Worm (Caenorhabditis elegans): ENCODE results near the gene ZC506.1.

Gene ZC506.1

DNA sequence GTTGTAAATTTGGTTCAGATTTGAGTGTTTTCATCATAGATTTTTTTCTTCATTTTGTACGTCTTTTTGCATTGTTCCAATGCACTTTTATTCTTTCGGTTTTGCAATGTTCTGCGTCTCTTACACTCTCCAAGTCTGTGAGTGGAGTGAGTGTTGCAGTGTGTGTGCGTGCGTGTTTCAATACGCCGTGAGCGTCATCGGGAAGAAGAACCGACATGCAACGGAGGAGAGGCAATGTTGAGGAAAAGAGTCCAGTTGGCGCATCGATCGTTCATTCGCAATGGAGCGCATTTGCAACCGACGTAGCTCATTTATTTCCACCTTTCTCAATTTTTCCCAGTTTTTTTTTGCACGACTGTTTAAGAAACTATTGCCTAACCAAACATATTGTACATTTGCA is at the start of gene ZC506.1 (continued):
- TF ChIP-seq ZK546.5 (tag; optimal IDR thresholded peaks at IDR 0.05) = peak in 1 of 2 experiments; percentile 12
- no peak for TF ChIP-seq ceh-62 (tag; optimal IDR thresholded peaks at IDR 0.05)
- TF ChIP-seq Y5F2A.4 (GFP tag; optimal IDR thresholded peaks at IDR 0.05) = no peak
- no peak for TF ChIP-seq unc-130 (GFP tag; optimal IDR thresholded peaks at IDR 0.05)
- peak; percentile 67; the same call in 1 of the 2 replicates for TF ChIP-seq dmd-9 (GFP tag; IDR thresholded peaks at IDR 0.05)
- peak; percentile 58; the same call in 1 of the 2 replicates for TF ChIP-seq mdt-29 (GFP tag; IDR thresholded peaks at IDR 0.05)
- TF ChIP-seq ceh-32 (tag; optimal IDR thresholded peaks at IDR 0.05; ENCODE audit: poor library complexity) = no peak
- TF ChIP-seq unc-39 (tag; optimal IDR thresholded peaks at IDR 0.05) = no peak
- TF ChIP-seq fkh-10 (GFP tag; optimal IDR thresholded peaks at IDR 0.05) = peak; percentile 54
- peak; percentile 97 for TF ChIP-seq hmg-1.1 (GFP tag; IDR thresholded peaks at IDR 0.05)
- TF ChIP-seq aha-1 (tag) = peak; percentile 99
- no peak for TF ChIP-seq zip-11 (GFP tag; IDR thresholded peaks at IDR 0.05)
- no peak for TF ChIP-seq nhr-237 (tag; optimal IDR thresholded peaks at IDR 0.05)
- peak; percentile 94 for TF ChIP-seq mxl-3 (GFP tag; optimal IDR thresholded peaks at IDR 0.05)
- peak; percentile 93 for TF ChIP-seq mes-2 (tag; optimal IDR thresholded peaks at IDR 0.05; ENCODE audit: poor library complexity, severe bottlenecking)
- no peak for TF ChIP-seq tag-97 (GFP tag; IDR thresholded peaks at IDR 0.05)
- no peak for TF ChIP-seq F26F4.8 (GFP tag; conservative IDR thresholded peaks at IDR 0.05)
- no peak for TF ChIP-seq R02D3.7 (tag; optimal IDR thresholded peaks at IDR 0.05)
- TF ChIP-seq mep-1 (tag; optimal IDR thresholded peaks at IDR 0.05) = peak; percentile 98
- TF ChIP-seq lin-13 (GFP tag; optimal IDR thresholded peaks at IDR 0.05) = peak; percentile 95
- TF ChIP-seq egl-27 (tag; optimal IDR thresholded peaks at IDR 0.05) = no peak
- peak; percentile 86 for TF ChIP-seq ztf-7 (tag; optimal IDR thresholded peaks at IDR 0.05)
- TF ChIP-seq madf-9 (GFP tag; conservative IDR thresholded peaks at IDR 0.05) = peak; percentile 55
- TF ChIP-seq lsy-2 (tag; optimal IDR thresholded peaks at IDR 0.05) = peak; percentile 79 to 92
- no peak for TF ChIP-seq daf-19 (GFP tag; conservative IDR thresholded peaks at IDR 0.05)
- peak; percentile 73 for TF ChIP-seq spr-3 (GFP tag; optimal IDR thresholded peaks at IDR 0.05)
- TF ChIP-seq nhr-41 (GFP tag; IDR thresholded peaks at IDR 0.05) = no peak
- TF ChIP-seq pha-4 (GFP tag; IDR thresholded peaks at IDR 0.05) = no peak
- TF ChIP-seq pha-4 (tag; optimal IDR thresholded peaks at IDR 0.05) = peak; percentile 85
- peak; percentile 89 for TF ChIP-seq nhr-102 (tag; optimal IDR thresholded peaks at IDR 0.05)
- TF ChIP-seq ama-1 (optimal IDR thresholded peaks at IDR 0.05) = peak; percentile 34
- peak; percentile 93 for TF ChIP-seq nhr-6 (tag; optimal IDR thresholded peaks at IDR 0.05)
- peak; percentile 95 for TF ChIP-seq nhr-77 (tag; optimal IDR thresholded peaks at IDR 0.05)
- TF ChIP-seq D1046.2 (GFP tag; IDR thresholded peaks at IDR 0.05) = no peak
- peak; percentile 98 for TF ChIP-seq dve-1 (tag; optimal IDR thresholded peaks at IDR 0.05; ENCODE audit: insufficient read depth)
- peak; percentile 66 for TF ChIP-seq vab-7 (GFP tag; IDR thresholded peaks at IDR 0.05)
- peak; percentile 87 for TF ChIP-seq hlh-30 (tag; optimal IDR thresholded peaks at IDR 0.05; ENCODE audit: insufficient read depth)
- TF ChIP-seq duxl-1 (tag; optimal IDR thresholded peaks at IDR 0.05; ENCODE audit: poor library complexity) = peak; percentile 58
- no peak for TF ChIP-seq nhr-111 (GFP tag; optimal IDR thresholded peaks at IDR 0.05)
- peak; percentile 95 for TF ChIP-seq nhr-11 (tag; optimal IDR thresholded peaks at IDR 0.05)
- peak in 1 of 2 experiments; percentile 100 for TF ChIP-seq unc-62 (GFP tag; optimal IDR thresholded peaks at IDR 0.05 in 1 of 2)
- no peak for TF ChIP-seq unc-62 (tag; optimal IDR thresholded peaks at IDR 0.05)
- TF ChIP-seq dmd-6 (GFP tag; IDR thresholded peaks at IDR 0.05) = peak; percentile 89
- TF ChIP-seq nhr-28 (tag; optimal IDR thresholded peaks at IDR 0.05) = peak; percentile 93
- TF ChIP-seq snpc-1.2 (GFP tag; IDR thresholded peaks at IDR 0.05) = no peak
- TF ChIP-seq lin-38 (GFP tag; IDR thresholded peaks at IDR 0.05) = peak; percentile 99
- no peak for TF ChIP-seq fos-1 (tag; optimal IDR thresholded peaks at IDR 0.05)
- TF ChIP-seq sdz-12 (GFP tag; optimal IDR thresholded peaks at IDR 0.05) = no peak
- peak; percentile 67 for TF ChIP-seq arid-1 (GFP tag; conservative IDR thresholded peaks at IDR 0.05)
- peak; percentile 32 to 91 for TF ChIP-seq hif-1 (tag; optimal IDR thresholded peaks at IDR 0.05)
